Worm (Caenorhabditis elegans) whole organism, young adult: ENCODE data around the gene T26H5.9.

Source experiments
- B0035.1 ChIP-seq: sonication (generic microtip); optimal IDR thresholded peaks from 2 replicates; lab custom pipeline; 2016; ENCODE audit warnings: missing genetic modification characterization, mild to moderate bottlenecking, missing compliant biosample characterization, missing genotype, missing genetic modification reagents
- B0336.3 ChIP-seq: fragments of 200-800 bp; sonication (Bioruptor generic); IDR thresholded peaks from 2 replicates; pipeline ENCODE4 v1.3.6; 2022; ENCODE audit warnings: missing genetic modification characterization, missing compliant biosample characterization
- D2030.7 ChIP-seq: fragments of 200-800 bp; sonication (Bioruptor generic); IDR thresholded peaks from 2 replicates; pipeline ENCODE4 v1.3.6; 2022; ENCODE audit warnings: missing genetic modification reagents, missing genetic modification characterization, missing compliant biosample characterization
- F10E7.11 ChIP-seq: sonication (generic microtip); optimal IDR thresholded peaks from 2 replicates; lab custom pipeline; 2017; ENCODE audit warnings: mild to moderate bottlenecking, missing genetic modification characterization, moderate library complexity, missing compliant biosample characterization
- F23B12.7 ChIP-seq: sonication (generic microtip); optimal IDR thresholded peaks from 2 replicates; lab custom pipeline; 2017; ENCODE audit warnings: missing genetic modification characterization, mild to moderate bottlenecking, missing compliant biosample characterization, antibody characterized with exemption, moderate library complexity; ENCODE audit not compliant: insufficient read depth
- F49E8.2 ChIP-seq: sonication (generic microtip); optimal IDR thresholded peaks from 3 replicates; lab custom pipeline; 2017; ENCODE audit warnings: missing genetic modification characterization, mild to moderate bottlenecking, missing compliant biosample characterization, antibody characterized with exemption, moderate library complexity; ENCODE audit not compliant: insufficient read depth
- F55B11.4 ChIP-seq: sonication (generic microtip); optimal IDR thresholded peaks from 2 replicates; lab custom pipeline; 2016; ENCODE audit warnings: missing compliant biosample characterization, missing genetic modification characterization, borderline replicate concordance; ENCODE audit not compliant: insufficient read depth
- F57A8.1 ChIP-seq: fragments of 200-800 bp; sonication (Bioruptor generic); optimal IDR thresholded peaks from 2 replicates; lab custom pipeline; 2018; ENCODE audit warnings: mild to moderate bottlenecking, missing genetic modification characterization, moderate library complexity, missing compliant biosample characterization
- T07F8.4 ChIP-seq: sonication (generic microtip); optimal IDR thresholded peaks from 2 replicates; lab custom pipeline; 2016; ENCODE audit warnings: mild to moderate bottlenecking, missing genetic modification characterization, moderate library complexity, missing compliant biosample characterization
- T26A5.8 ChIP-seq: sonication (generic microtip); optimal IDR thresholded peaks from 2 replicates; lab custom pipeline; 2016; ENCODE audit warnings: missing genetic modification characterization, missing compliant biosample characterization
- Y67H2A.10 ChIP-seq: fragments of 200-800 bp; sonication (Bioruptor generic); conservative IDR thresholded peaks from 2 replicates; pipeline ENCODE4 v1.3.6; 2022; ENCODE audit warnings: missing genetic modification reagents, missing genetic modification characterization, missing compliant biosample characterization
- Y95B8A.8 ChIP-seq: fragments of 200-800 bp; sonication (Bioruptor generic); IDR thresholded peaks from 2 replicates; pipeline ENCODE4 v1.3.6; 2022; ENCODE audit warnings: missing genetic modification reagents, missing genetic modification characterization, missing compliant biosample characterization
- ZK185.1 ChIP-seq: sonication (generic microtip); optimal IDR thresholded peaks from 2 replicates; lab custom pipeline; 2016; ENCODE audit warnings: mild to moderate bottlenecking, missing genetic modification characterization, missing compliant biosample characterization; ENCODE audit not compliant: poor library complexity, severe bottlenecking
- ama-1 ChIP-seq, 3 experiments: fragments of 150-350 bp in 1 of 3; sonication (generic microtip) in 2 of 3; optimal IDR thresholded peaks; 2 replicates each; lab custom pipeline; 2014 to 2018; ENCODE audit warnings: missing biosample characterization in 2 of 3, missing genetic modification characterization in 2 of 3, missing genetic modification reagents in 2 of 3
- attf-3 ChIP-seq: fragments of 200-800 bp; sonication (Bioruptor generic); conservative IDR thresholded peaks from 2 replicates; pipeline ENCODE4 v1.3.6; 2022; ENCODE audit warnings: missing genetic modification reagents, missing genetic modification characterization, missing compliant biosample characterization
- bed-1 ChIP-seq: fragments of 200-800 bp; sonication (Bioruptor generic); IDR thresholded peaks from 2 replicates; pipeline ENCODE4 v1.3.6; 2022; ENCODE audit warnings: missing genetic modification reagents, missing genetic modification characterization, missing compliant biosample characterization
- ccch-3 ChIP-seq: fragments of 200-800 bp; sonication (Bioruptor generic); optimal IDR thresholded peaks from 2 replicates; lab custom pipeline; 2018; ENCODE audit warnings: mild to moderate bottlenecking, missing genetic modification characterization, missing compliant biosample characterization
- cebp-1 ChIP-seq, 2 experiments: fragments of 200-800 bp in 1 of 2; sonication (Bioruptor generic) in 1 of 2; sonication (generic microtip) in 1 of 2; IDR thresholded peaks in 1 of 2; optimal IDR thresholded peaks in 1 of 2; 2 replicates each; pipeline versions ENCODE4 v1.3.6 to Lab custom; 2017 to 2022; ENCODE audit warnings: missing compliant biosample characterization in 2 of 2, missing genetic modification characterization in 2 of 2, mild to moderate bottlenecking in 1 of 2, missing genetic modification reagents in 1 of 2, moderate library complexity in 1 of 2
- ceh-58 ChIP-seq: fragments of 200-800 bp; sonication (Bioruptor generic); IDR thresholded peaks from 2 replicates; pipeline ENCODE4 v1.3.6; 2022; ENCODE audit warnings: missing genetic modification characterization, missing compliant biosample characterization
- ceh-79 ChIP-seq: sonication (generic microtip); optimal IDR thresholded peaks from 2 replicates; lab custom pipeline; 2017; ENCODE audit warnings: mild to moderate bottlenecking, missing genetic modification characterization, missing compliant biosample characterization
- ceh-91 ChIP-seq: fragments of 200-800 bp; sonication (Bioruptor generic); IDR thresholded peaks from 2 replicates; pipeline ENCODE4 v1.3.6; 2022; ENCODE audit warnings: missing genetic modification reagents, missing genetic modification characterization, missing compliant biosample characterization
- die-1 ChIP-seq: sonication (generic microtip); optimal IDR thresholded peaks from 2 replicates; lab custom pipeline; 2016; ENCODE audit warnings: missing genotype, mild to moderate bottlenecking, missing genetic modification characterization, missing compliant biosample characterization
- dpff-1 ChIP-seq: sonication (generic microtip); optimal IDR thresholded peaks from 2 replicates; lab custom pipeline; 2017; ENCODE audit warnings: mild to moderate bottlenecking, missing genetic modification characterization, missing compliant biosample characterization
- efl-1 ChIP-seq: fragments of 150-350 bp; optimal IDR thresholded peaks from 2 replicates; lab custom pipeline; 2014; ENCODE audit warnings: missing biosample characterization, missing genetic modification reagents, missing genetic modification characterization
- egl-44 ChIP-seq: fragments of 200-800 bp; sonication (Bioruptor generic); IDR thresholded peaks from 2 replicates; pipeline ENCODE4 v1.3.6; 2022; ENCODE audit warnings: missing genetic modification reagents, missing genetic modification characterization, missing compliant biosample characterization
- gei-17 ChIP-seq: fragments of 200-800 bp; sonication (Bioruptor generic); optimal IDR thresholded peaks from 2 replicates; lab custom pipeline; 2018; ENCODE audit warnings: mild to moderate bottlenecking, missing genetic modification characterization, missing compliant biosample characterization
- hlh-26 ChIP-seq: fragments of 200-800 bp; sonication (Bioruptor generic); conservative IDR thresholded peaks from 2 replicates; pipeline ENCODE4 v1.3.6; 2022; ENCODE audit warnings: missing genetic modification reagents, missing genetic modification characterization, missing compliant biosample characterization
- hmg-20 ChIP-seq: fragments of 200-800 bp; sonication (Bioruptor generic); IDR thresholded peaks from 2 replicates; pipeline ENCODE4 v1.3.6; 2022; ENCODE audit warnings: missing genetic modification reagents, missing genetic modification characterization, missing compliant biosample characterization
- let-607 ChIP-seq, 2 experiments: fragments of 200-800 bp in 1 of 2; sonication (Bioruptor generic) in 1 of 2; sonication (generic microtip) in 1 of 2; optimal IDR thresholded peaks; 2 replicates each; lab custom pipeline; 2016 to 2018; ENCODE audit warnings: mild to moderate bottlenecking in 2 of 2, missing compliant biosample characterization in 2 of 2, missing genetic modification characterization in 2 of 2, moderate library complexity in 2 of 2, missing genotype in 1 of 2
- lir-1 ChIP-seq: fragments of 200-800 bp; sonication (Bioruptor generic); conservative IDR thresholded peaks from 2 replicates; pipeline ENCODE4 v1.3.6; 2022; ENCODE audit warnings: missing genetic modification reagents, missing genetic modification characterization, missing compliant biosample characterization
- lsl-1 ChIP-seq: fragments of 200-800 bp; sonication (Bioruptor generic); optimal IDR thresholded peaks from 2 replicates; lab custom pipeline; 2018; ENCODE audit warnings: mild to moderate bottlenecking, missing genetic modification characterization, moderate library complexity, missing compliant biosample characterization
- madf-10 ChIP-seq: sonication (generic microtip); optimal IDR thresholded peaks from 2 replicates; lab custom pipeline; 2016; ENCODE audit warnings: mild to moderate bottlenecking, missing genetic modification characterization, missing compliant biosample characterization
- madf-6 ChIP-seq: fragments of 200-800 bp; sonication (Bioruptor generic); IDR thresholded peaks from 2 replicates; pipeline ENCODE4 v1.3.6; 2022; ENCODE audit warnings: missing genetic modification reagents, missing genetic modification characterization, missing compliant biosample characterization
- mel-28 ChIP-seq: sonication (generic microtip); optimal IDR thresholded peaks from 2 replicates; lab custom pipeline; 2016; ENCODE audit warnings: borderline replicate concordance, mild to moderate bottlenecking, missing genetic modification characterization, missing compliant biosample characterization
- nfyb-1 ChIP-seq: fragments of 200-800 bp; sonication (Bioruptor generic); IDR thresholded peaks from 2 replicates; pipeline ENCODE4 v1.3.6; 2022; ENCODE audit warnings: missing genetic modification reagents, missing genetic modification characterization, missing compliant biosample characterization
- rcor-1 ChIP-seq: fragments of 200-800 bp; sonication (Bioruptor generic); IDR thresholded peaks from 2 replicates; pipeline ENCODE4 v1.3.6; 2022; ENCODE audit warnings: missing genetic modification reagents, missing genetic modification characterization, missing compliant biosample characterization
- repo-1 ChIP-seq: sonication (generic microtip); optimal IDR thresholded peaks from 2 replicates; lab custom pipeline; 2017; ENCODE audit warnings: mild to moderate bottlenecking, missing genetic modification characterization, missing compliant biosample characterization
- rpc-1 ChIP-seq, 2 experiments: fragments of 150-350 bp in 1 of 2; sonication (generic microtip) in 1 of 2; optimal IDR thresholded peaks; 2 replicates each; lab custom pipeline; 2014 to 2018; ENCODE audit warnings: missing biosample characterization in 1 of 2, missing genetic modification characterization in 1 of 2, missing genetic modification reagents in 1 of 2, missing genotype in 1 of 2
- sdz-38 ChIP-seq: sonication (generic microtip); optimal IDR thresholded peaks from 2 replicates; lab custom pipeline; 2016; ENCODE audit warnings: missing genotype, missing genetic modification characterization, missing compliant biosample characterization
- snpc-3.4 ChIP-seq: sonication (generic microtip); optimal IDR thresholded peaks from 2 replicates; lab custom pipeline; 2017; ENCODE audit warnings: missing genetic modification characterization, mild to moderate bottlenecking, missing compliant biosample characterization, antibody characterized with exemption, moderate library complexity, missing genotype, missing genetic modification reagents
- tbp1 ChIP-seq: fragments of 200-800 bp; sonication (Bioruptor generic); optimal IDR thresholded peaks from 2 replicates; lab custom pipeline; 2018; ENCODE audit warnings: mild to moderate bottlenecking, missing genetic modification characterization, missing compliant biosample characterization
- tbx-9 ChIP-seq: sonication (generic microtip); optimal IDR thresholded peaks from 2 replicates; lab custom pipeline; 2016; ENCODE audit warnings: borderline replicate concordance, missing genetic modification characterization, inconsistent platforms, missing compliant biosample characterization
- tlf-1 ChIP-seq: fragments of 200-800 bp; sonication (Bioruptor generic); optimal IDR thresholded peaks from 2 replicates; lab custom pipeline; 2018; ENCODE audit warnings: mild to moderate bottlenecking, missing genetic modification characterization, missing compliant biosample characterization
- unc-62 ChIP-seq: fragments of 150-350 bp; optimal IDR thresholded peaks from 2 replicates; lab custom pipeline; 2014; ENCODE audit warnings: missing biosample characterization, missing genetic modification reagents, missing genetic modification characterization
- zfh-2 ChIP-seq: fragments of 200-800 bp; sonication (Bioruptor generic); conservative IDR thresholded peaks from 2 replicates; pipeline ENCODE4 v1.3.6; 2022; ENCODE audit warnings: missing genetic modification reagents, missing genetic modification characterization, missing compliant biosample characterization
- ztf-22 ChIP-seq: fragments of 200-800 bp; sonication (Bioruptor generic); optimal IDR thresholded peaks from 2 replicates; lab custom pipeline; 2018; ENCODE audit warnings: mild to moderate bottlenecking, missing genetic modification characterization, moderate library complexity, missing compliant biosample characterization

The T26H5.9 gene

ce11 chrV:15395347-15395746 is 49.4 kb upstream of the T26H5.9 start, which contains the start of gene cyb-3 (continued):
- no peak for TF ChIP-seq attf-3 (GFP tag; lab: Robert Waterston, UW)
- TF ChIP-seq T26A5.8 (tag; lab: Kevin White, UChicago) = no peak
- TF ChIP-seq hmg-20 (GFP tag; lab: Robert Waterston, UW) = no peak
- no peak for TF ChIP-seq mel-28 (tag; lab: Kevin White, UChicago)
- TF ChIP-seq unc-62 (GFP tag; lab: Kevin White, UChicago) = no peak
- TF ChIP-seq ZK185.1 = no peak
- TF ChIP-seq F10E7.11 = no peak
- TF ChIP-seq hlh-26 (GFP tag; lab: Robert Waterston, UW) = no peak
- no peak for TF ChIP-seq zfh-2 (GFP tag; lab: Robert Waterston, UW)
- TF ChIP-seq tbp1 = peak; percentile 53
- TF ChIP-seq D2030.7 (GFP tag; lab: Robert Waterston, UW) = peak; percentile 91
- no peak for TF ChIP-seq let-607 (tag; optimal IDR thresholded peaks at IDR 0.05; lab: Kevin White, UChicago)
- TF ChIP-seq B0336.3 (GFP tag; lab: Robert Waterston, UW) = no peak
- TF ChIP-seq die-1 (tag; lab: Kevin White, UChicago) = no peak
- no peak for TF ChIP-seq ztf-22
- TF ChIP-seq madf-6 (GFP tag; lab: Robert Waterston, UW) = peak; percentile 95
- no peak for TF ChIP-seq sdz-38 (tag; lab: Kevin White, UChicago)
- no peak for TF ChIP-seq ceh-58 (GFP tag; lab: Robert Waterston, UW)
- TF ChIP-seq tbx-9 = no peak
- peak; percentile 48 for TF ChIP-seq tlf-1 (GFP tag; lab: Kevin White, UChicago)
- TF ChIP-seq Y95B8A.8 = peak; percentile 67; the same call in 1 of the 2 replicates
- TF ChIP-seq F23B12.7 = no peak
- TF ChIP-seq efl-1 (GFP tag; lab: Kevin White, UChicago) = peak; percentile 95
- no peak for TF ChIP-seq cebp-1 (GFP tag; IDR thresholded peaks at IDR 0.05; lab: Robert Waterston, UW)
- TF ChIP-seq cebp-1 (tag; optimal IDR thresholded peaks at IDR 0.05; lab: Kevin White, UChicago) = no peak
- TF ChIP-seq rcor-1 (GFP tag; lab: Robert Waterston, UW) = peak; percentile 59; the same call in 1 of the 2 replicates
- TF ChIP-seq ama-1 (optimal IDR thresholded peaks at IDR 0.05; lab: Kevin White, UChicago) = no peak
- TF ChIP-seq ama-1 (GFP tag; optimal IDR thresholded peaks at IDR 0.05; lab: Kevin White, UChicago) = no peak
- TF ChIP-seq rpc-1 (optimal IDR thresholded peaks at IDR 0.05; lab: Kevin White, UChicago) = no peak
- no peak for TF ChIP-seq rpc-1 (tag; optimal IDR thresholded peaks at IDR 0.05; lab: Kevin White, UChicago)
- no peak for TF ChIP-seq B0035.1 (tag; lab: Kevin White, UChicago)

ce11 chrV:15397139-15397538 is 47.6 kb upstream of the T26H5.9 start:
- TF ChIP-seq efl-1 (GFP tag; lab: Kevin White, UChicago) = no peak
- TF ChIP-seq hlh-26 (GFP tag; lab: Robert Waterston, UW) = no peak
- TF ChIP-seq F57A8.1 = no peak
- no peak for TF ChIP-seq ccch-3 (GFP tag; lab: Kevin White, UChicago)
- peak; percentile 13 for TF ChIP-seq snpc-3.4 (tag; lab: Kevin White, UChicago)
- no peak for TF ChIP-seq lir-1 (GFP tag; lab: Robert Waterston, UW)
- TF ChIP-seq ztf-22 = no peak
- TF ChIP-seq nfyb-1 (GFP tag; lab: Robert Waterston, UW) = no peak
- TF ChIP-seq bed-1 (GFP tag; lab: Robert Waterston, UW) = no peak
- TF ChIP-seq ceh-91 (GFP tag; lab: Robert Waterston, UW) = no peak
- peak; percentile 48 for TF ChIP-seq tbp1
- peak; percentile 56; the same call in 1 of the 2 replicates for TF ChIP-seq Y95B8A.8
- no peak for TF ChIP-seq Y67H2A.10
- TF ChIP-seq gei-17 (GFP tag; lab: Kevin White, UChicago) = no peak
- no peak for TF ChIP-seq repo-1
- peak; percentile 37 for TF ChIP-seq lsl-1
- TF ChIP-seq egl-44 (GFP tag; lab: Robert Waterston, UW) = no peak
- TF ChIP-seq madf-10 (tag; lab: Kevin White, UChicago) = no peak
- TF ChIP-seq dpff-1 = no peak
- TF ChIP-seq ceh-79 (tag; lab: Kevin White, UChicago) = no peak
- TF ChIP-seq D2030.7 (GFP tag; lab: Robert Waterston, UW) = 0 out of 2 replicates have a peak, but pooled peaks have one; percentile 10
- TF ChIP-seq let-607 (tag; optimal IDR thresholded peaks at IDR 0.05; lab: Kevin White, UChicago) = no peak
- TF ChIP-seq T07F8.4 (tag; lab: Kevin White, UChicago) = no peak
- no peak for TF ChIP-seq F55B11.4 (tag; lab: Kevin White, UChicago)
- TF ChIP-seq F49E8.2 (tag; lab: Kevin White, UChicago) = peak; percentile 38
